Fruit fly (Drosophila melanogaster): ENCODE data around the gene CG33687.

- TF ChIP-seq EcR (GFP tag; optimal IDR thresholded peaks at IDR 0.05) (no peak), gl (tag; optimal IDR thresholded peaks at IDR 0.05) (no peak), CG15710 (tag; optimal IDR thresholded peaks at IDR 0.05) (no peak), CG32121 (GFP tag; IDR thresholded peaks at IDR 0.05) (no peak), Snoo (tag; optimal IDR thresholded peaks at IDR 0.05) (no peak), CG14655 (GFP tag; optimal IDR thresholded peaks at IDR 0.05) (no peak), rn (GFP tag; IDR thresholded peaks at IDR 0.05) (no peak), CG17806 (tag; optimal IDR thresholded peaks at IDR 0.05) (no peak), CG4496 (GFP tag; IDR thresholded peaks at IDR 0.05) (0 out of 3 replicates have a peak, but pooled peaks have one; percentile 46), CG8301 (tag; optimal IDR thresholded peaks at IDR 0.05) (no peak), CG9948 (tag; optimal IDR thresholded peaks at IDR 0.05) (no peak)
These were observed 42.1 kb upstream of the CG33687 start for dm6 chr3L:16155547-16155946.

All from whole organism, pupa.